Fruit fly (Drosophila melanogaster): ENCODE results near the gene Wdfy2.

- TF ChIP-seq dmrt93B (GFP tag; optimal IDR thresholded peaks at IDR 0.05) (no peak), h (GFP tag; optimal IDR thresholded peaks at IDR 0.05) (no peak), lola (GFP tag; optimal IDR thresholded peaks at IDR 0.05) (no peak), Dfd (GFP tag; optimal IDR thresholded peaks at IDR 0.05) (no peak), usp (GFP tag; optimal IDR thresholded peaks at IDR 0.05) (no peak), foxo (GFP tag; optimal IDR thresholded peaks at IDR 0.05) (no peak), psq (GFP tag; optimal IDR thresholded peaks at IDR 0.05) (no peak), ey (GFP tag; optimal IDR thresholded peaks at IDR 0.05) (no peak), HLH106 (tag; optimal IDR thresholded peaks at IDR 0.05) (no peak), fru (GFP tag; optimal IDR thresholded peaks at IDR 0.05) (no peak), brk (GFP tag; optimal IDR thresholded peaks at IDR 0.05) (no peak)
These were observed 43.8 kb downstream of the Wdfy2 start for dm6 chr2L:10466865-10467270.
